Fruit fly (Drosophila melanogaster) whole organism, pupa: ENCODE data around the gene CG13894.

ENCODE experiments used
- CG10348 ChIP-seq: fragments of 200-800 bp; sonication (Bioruptor generic); IDR thresholded peaks from 2 replicates; pipeline ENCODE4 v1.3.6; 2022; ENCODE audit warnings: missing biosample characterization, missing genetic modification characterization
- CG12605 ChIP-seq: fragments of 200-800 bp; sonication (Bioruptor generic); IDR thresholded peaks from 2 replicates; pipeline ENCODE4 v1.3.6; 2022; ENCODE audit warnings: missing biosample characterization, missing genetic modification characterization
- CG13204 ChIP-seq: fragments of 200-800 bp; sonication (Bioruptor generic); optimal IDR thresholded peaks from 2 replicates; lab custom pipeline; 2018; ENCODE audit warnings: missing biosample characterization, mild to moderate bottlenecking, missing genetic modification characterization, moderate library complexity
- CG14655 ChIP-seq: fragments of 200-800 bp; sonication (Bioruptor generic); optimal IDR thresholded peaks from 3 replicates; lab custom pipeline; 2017; ENCODE audit warnings: mild to moderate bottlenecking, missing biosample characterization, missing genetic modification reagents, missing genetic modification characterization
- CG15710 ChIP-seq: fragments of 200-800 bp; sonication (Bioruptor generic); optimal IDR thresholded peaks from 2 replicates; lab custom pipeline; 2018; ENCODE audit warnings: missing biosample characterization, mild to moderate bottlenecking, missing genetic modification characterization, moderate library complexity
- CG17806 ChIP-seq: fragments of 200-800 bp; sonication (Bioruptor generic); optimal IDR thresholded peaks from 2 replicates; lab custom pipeline; 2018; ENCODE audit warnings: missing biosample characterization, mild to moderate bottlenecking, missing genetic modification characterization, moderate library complexity
- CG32121 ChIP-seq: fragments of 200-800 bp; sonication (Bioruptor generic); IDR thresholded peaks from 2 replicates; pipeline ENCODE4 v1.3.6; 2022; ENCODE audit warnings: missing biosample characterization, missing genetic modification characterization
- CG34367 ChIP-seq: fragments of 200-800 bp; sonication (Bioruptor generic); optimal IDR thresholded peaks from 2 replicates; lab custom pipeline; 2018; ENCODE audit warnings: missing biosample characterization, mild to moderate bottlenecking, missing genetic modification characterization
- CG4496 ChIP-seq: fragments of 200-800 bp; sonication (Bioruptor generic); IDR thresholded peaks from 3 replicates; pipeline ENCODE4 v1.3.6; 2022; ENCODE audit warnings: missing biosample characterization, missing genetic modification characterization
- CG8159 ChIP-seq: fragments of 200-800 bp; sonication (Bioruptor generic); optimal IDR thresholded peaks from 3 replicates; lab custom pipeline; 2018; ENCODE audit warnings: missing biosample characterization, mild to moderate bottlenecking, missing genetic modification characterization, moderate library complexity
- CG8301 ChIP-seq: fragments of 200-800 bp; sonication (Bioruptor generic); optimal IDR thresholded peaks from 2 replicates; lab custom pipeline; 2018; ENCODE audit warnings: missing biosample characterization, mild to moderate bottlenecking, missing genetic modification characterization
- CG9948 ChIP-seq: fragments of 200-800 bp; sonication (Bioruptor generic); optimal IDR thresholded peaks from 2 replicates; lab custom pipeline; 2018; ENCODE audit warnings: missing biosample characterization, mild to moderate bottlenecking, missing genetic modification characterization, moderate library complexity
- D1 ChIP-seq: fragments of 200-800 bp; sonication (Bioruptor generic); optimal IDR thresholded peaks from 2 replicates; lab custom pipeline; 2018; ENCODE audit warnings: missing biosample characterization, mild to moderate bottlenecking, missing genetic modification characterization, moderate library complexity
- EcR ChIP-seq: fragments of 200-800 bp; sonication (Bioruptor generic); optimal IDR thresholded peaks from 3 replicates; lab custom pipeline; 2019; ENCODE audit warnings: missing biosample characterization, missing genetic modification characterization, mild to moderate bottlenecking, moderate library complexity, missing genetic modification reagents
- Ets98B ChIP-seq: fragments of 200-800 bp; sonication (Bioruptor generic); IDR thresholded peaks from 2 replicates; pipeline ENCODE4 v1.3.6; 2022; ENCODE audit warnings: missing biosample characterization, missing genetic modification characterization
- Pif1A ChIP-seq: fragments of 200-800 bp; sonication (Bioruptor generic); optimal IDR thresholded peaks from 3 replicates; lab custom pipeline; 2016; ENCODE audit warnings: missing biosample characterization, missing genetic modification characterization
- Pif1B ChIP-seq: fragments of 200-800 bp; sonication (Bioruptor generic); optimal IDR thresholded peaks from 3 replicates; lab custom pipeline; 2016; ENCODE audit warnings: missing biosample characterization, missing genetic modification characterization
- Snoo ChIP-seq: fragments of 200-800 bp; sonication (Bioruptor generic); optimal IDR thresholded peaks from 3 replicates; lab custom pipeline; 2017; ENCODE audit warnings: missing biosample characterization, mild to moderate bottlenecking, missing genetic modification characterization, inconsistent platforms
- fd96Ca ChIP-seq: fragments of 200-800 bp; sonication (Bioruptor generic); IDR thresholded peaks from 3 replicates; pipeline ENCODE4 v1.3.6; 2022; ENCODE audit warnings: missing biosample characterization, missing genetic modification characterization
- gl ChIP-seq: fragments of 200-800 bp; sonication (Bioruptor generic); optimal IDR thresholded peaks from 2 replicates; lab custom pipeline; 2018; ENCODE audit warnings: missing biosample characterization, mild to moderate bottlenecking, missing genetic modification characterization
- rn ChIP-seq: fragments of 200-800 bp; sonication (Bioruptor generic); IDR thresholded peaks from 2 replicates; pipeline ENCODE4 v1.3.6; 2022; ENCODE audit warnings: missing biosample characterization, missing genetic modification characterization

CG13894 gene

dm6 chr3L:654019-654418 is 44.9 kb downstream of the CG13894 start, which contains the start of the genes MED30 and Rev1:
MED30 (minus strand) TSS chr3L:654089.
Rev1 (plus strand) TSS chr3L:654363.
- peak; percentile 87 for TF ChIP-seq rn (GFP tag; lab: Robert Waterston, UW)
- TF ChIP-seq CG10348 (GFP tag; lab: Robert Waterston, UW), result peak; percentile 30; the same call in 1 of the 2 replicates
- peak; percentile 89 for TF ChIP-seq CG32121 (GFP tag; lab: Robert Waterston, UW)
- peak; percentile 93 for TF ChIP-seq Ets98B (GFP tag; lab: Robert Waterston, UW)
- peak; percentile 32; the same call in 1 of the 2 replicates for TF ChIP-seq CG12605 (GFP tag; lab: Robert Waterston, UW)
- no peak for TF ChIP-seq CG13204 (GFP tag; lab: Kevin White, UChicago)
- peak; percentile 18 for TF ChIP-seq EcR (GFP tag; lab: Kevin White, UChicago)
- peak; percentile 88 for TF ChIP-seq CG8159 (tag; lab: Kevin White, UChicago)
- peak; percentile 82 for TF ChIP-seq CG9948 (tag; lab: Kevin White, UChicago)
- peak; percentile 89 for TF ChIP-seq fd96Ca (GFP tag; lab: Robert Waterston, UW)
- TF ChIP-seq CG4496 (GFP tag; lab: Robert Waterston, UW), result peak; percentile 95
- TF ChIP-seq Pif1A (GFP tag; lab: Kevin White, UChicago), result peak; percentile 92
- peak; percentile 82 for TF ChIP-seq CG34367 (tag; lab: Kevin White, UChicago)
- TF ChIP-seq gl (tag; lab: Kevin White, UChicago), result peak; percentile 56
- peak; percentile 86 for TF ChIP-seq CG17806
- TF ChIP-seq CG15710 (tag; lab: Kevin White, UChicago), result peak; percentile 85
- peak; percentile 86 for TF ChIP-seq CG8301 (tag; lab: Kevin White, UChicago)
- TF ChIP-seq D1 (tag; lab: Kevin White, UChicago), result no peak
- TF ChIP-seq Pif1B (GFP tag; lab: Kevin White, UChicago), result peak; percentile 89
- peak; percentile 90 for TF ChIP-seq Snoo (tag; lab: Kevin White, UChicago)
- no peak for TF ChIP-seq CG14655
- TF ChIP-seq, all 21 proteins: peak for 18

- TF ChIP-seq EcR (GFP tag; lab: Kevin White, UChicago) (peak; percentile 19), CG14655 (no peak)
These were observed 46.3 kb downstream of the CG13894 start, which contains the start of gene CG3402 for dm6 chr3L:652637-653036. CG3402 (minus strand) TSS chr3L:652881.

- no peak for TF ChIP-seq gl (tag; lab: Kevin White, UChicago)
- TF ChIP-seq Pif1A (GFP tag; lab: Kevin White, UChicago), result no peak
- no peak for TF ChIP-seq CG9948 (tag; lab: Kevin White, UChicago)
- no peak for TF ChIP-seq CG13204 (GFP tag; lab: Kevin White, UChicago)
- no peak for TF ChIP-seq Pif1B (GFP tag; lab: Kevin White, UChicago)
- no peak for TF ChIP-seq CG4496 (GFP tag; lab: Robert Waterston, UW)
- TF ChIP-seq Ets98B (GFP tag; lab: Robert Waterston, UW), result no peak
- TF ChIP-seq fd96Ca (GFP tag; lab: Robert Waterston, UW), result no peak
- no peak for TF ChIP-seq CG34367 (tag; lab: Kevin White, UChicago)
These were observed 49.7 kb downstream of the CG13894 start for dm6 chr3L:649025-649769.

- peak; percentile 49; the same call in 1 of the 2 replicates for TF ChIP-seq CG32121 (GFP tag; lab: Robert Waterston, UW)
- peak; percentile 95 for TF ChIP-seq EcR (GFP tag; lab: Kevin White, UChicago)
- no peak for TF ChIP-seq CG10348 (GFP tag; lab: Robert Waterston, UW)
- TF ChIP-seq Ets98B (GFP tag; lab: Robert Waterston, UW), result peak; percentile 42; the same call in 1 of the 2 replicates
- peak; percentile 13 for TF ChIP-seq CG8159 (tag; lab: Kevin White, UChicago)
These were observed 50.6 kb downstream of the CG13894 start, which contains the start of gene Gale for dm6 chr3L:648155-649024. Gale (plus strand) TSS chr3L:648555.

DNA sequence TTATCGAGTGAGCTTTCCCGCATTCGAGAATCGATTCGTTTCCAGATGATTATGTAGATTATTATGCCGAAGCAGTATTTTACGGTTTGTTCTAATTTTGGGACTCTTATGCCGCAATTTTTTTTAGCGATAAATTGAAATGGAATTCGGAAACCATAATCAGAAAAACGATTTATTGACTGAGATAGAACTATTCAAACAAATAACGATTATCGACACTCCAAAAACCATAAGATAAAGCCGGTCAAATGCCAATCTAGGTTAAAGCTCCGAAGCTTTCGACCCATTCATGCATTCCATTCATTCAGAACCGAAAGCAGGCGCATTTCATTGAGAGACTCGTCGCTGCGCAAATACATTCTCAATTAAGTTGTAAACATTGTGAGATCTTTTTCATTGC is 51.4 kb downstream of the CG13894 start:
- TF ChIP-seq fd96Ca (GFP tag; lab: Robert Waterston, UW) (no peak), gl (tag; lab: Kevin White, UChicago) (no peak), CG13204 (GFP tag; lab: Kevin White, UChicago) (no peak), CG8301 (tag; lab: Kevin White, UChicago) (no peak), CG4496 (GFP tag; lab: Robert Waterston, UW) (no peak), CG14655 (no peak), CG12605 (GFP tag; lab: Robert Waterston, UW) (no peak), Pif1B (GFP tag; lab: Kevin White, UChicago) (no peak), Ets98B (GFP tag; lab: Robert Waterston, UW) (no peak), D1 (tag; lab: Kevin White, UChicago) (no peak), CG10348 (GFP tag; lab: Robert Waterston, UW) (no peak), CG32121 (GFP tag; lab: Robert Waterston, UW) (no peak), CG9948 (tag; lab: Kevin White, UChicago) (no peak), CG8159 (tag; lab: Kevin White, UChicago) (no peak), CG15710 (tag; lab: Kevin White, UChicago) (no peak), Snoo (tag; lab: Kevin White, UChicago) (no peak), CG34367 (tag; lab: Kevin White, UChicago) (no peak), CG17806 (no peak)
